Worm (Caenorhabditis elegans): ENCODE measurements around the gene K10G6.5.

Gene K10G6.5

DNA sequence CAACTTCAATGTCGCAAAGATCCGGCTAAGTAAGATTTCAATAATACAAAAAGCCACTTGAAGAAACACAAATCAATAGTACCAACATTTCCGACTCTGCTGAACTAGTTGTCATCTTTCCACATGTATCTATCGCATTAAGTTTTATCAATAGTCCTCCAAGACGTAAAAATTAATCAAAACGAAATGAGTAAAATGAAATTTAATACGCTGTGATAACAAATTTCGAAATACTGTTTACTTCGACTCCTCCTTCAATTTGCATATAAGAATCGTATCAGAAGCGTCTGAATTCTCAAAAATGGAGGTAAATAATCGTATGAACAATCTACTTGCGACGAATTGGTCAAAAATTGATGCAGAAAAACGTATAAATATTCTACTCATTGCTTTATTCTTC is 3.7 kb downstream of the K10G6.5 start:
- TF ChIP-seq ceh-13 (GFP tag; optimal IDR thresholded peaks at IDR 0.05) (no peak), F13C5.2 (tag; optimal IDR thresholded peaks at IDR 0.05) (no peak), pes-1 (GFP tag; IDR thresholded peaks at IDR 0.05) (no peak), tbx-37 (GFP tag; conservative IDR thresholded peaks at IDR 0.05) (no peak), hmg-4 (GFP tag; optimal IDR thresholded peaks at IDR 0.05) (no peak), hmbx-1 (tag; optimal IDR thresholded peaks at IDR 0.05) (no peak), tra-4 (tag; optimal IDR thresholded peaks at IDR 0.05) (no peak), ama-1 (optimal IDR thresholded peaks at IDR 0.05) (no peak), flt-1 (GFP tag; IDR thresholded peaks at IDR 0.05) (no peak), hnd-1 (tag; optimal IDR thresholded peaks at IDR 0.05) (no peak)

ce11 chrII:3992029-3992428 is 5.0 kb downstream of the K10G6.5 start:
- no peak for TF ChIP-seq ceh-36 (tag; optimal IDR thresholded peaks at IDR 0.05)
- TF ChIP-seq scrt-1 (GFP tag; IDR thresholded peaks at IDR 0.05) = no peak
- no peak for TF ChIP-seq F13C5.2 (tag; optimal IDR thresholded peaks at IDR 0.05)
- TF ChIP-seq tbx-37 (GFP tag; conservative IDR thresholded peaks at IDR 0.05) = no peak
- no peak for TF ChIP-seq hnd-1 (tag; optimal IDR thresholded peaks at IDR 0.05)
- no peak for TF ChIP-seq ceh-13 (GFP tag; optimal IDR thresholded peaks at IDR 0.05)

ce11 chrII:3992660-3993245 is 5.7 kb downstream of the K10G6.5 start, which contains the start of gene Y14H12A.1:
Gene Y14H12A.1, plus strand, starts transcription at chrII:3993195.
- no peak for TF ChIP-seq sea-1 (GFP tag; conservative IDR thresholded peaks at IDR 0.05)
- no peak for TF ChIP-seq B0310.2 (tag; optimal IDR thresholded peaks at IDR 0.05)
- TF ChIP-seq scrt-1 (GFP tag; IDR thresholded peaks at IDR 0.05) = no peak
- no peak for TF ChIP-seq ceh-13 (GFP tag; optimal IDR thresholded peaks at IDR 0.05)
- no peak for TF ChIP-seq aly-1 (tag; optimal IDR thresholded peaks at IDR 0.05)
- no peak for TF ChIP-seq tbx-37 (GFP tag; conservative IDR thresholded peaks at IDR 0.05)
- no peak for TF ChIP-seq ceh-36 (tag; optimal IDR thresholded peaks at IDR 0.05)
- no peak for TF ChIP-seq tbx-11 (GFP tag; IDR thresholded peaks at IDR 0.05)
- no peak for TF ChIP-seq hmbx-1 (tag; optimal IDR thresholded peaks at IDR 0.05)
- TF ChIP-seq ets-7 (tag; optimal IDR thresholded peaks at IDR 0.05) = no peak
- no peak for TF ChIP-seq F13C5.2 (tag; optimal IDR thresholded peaks at IDR 0.05)
- TF ChIP-seq flt-1 (GFP tag; IDR thresholded peaks at IDR 0.05) = no peak
- no peak for TF ChIP-seq hmg-4 (GFP tag; optimal IDR thresholded peaks at IDR 0.05)
- no peak for TF ChIP-seq pes-1 (GFP tag; IDR thresholded peaks at IDR 0.05)
- no peak for TF ChIP-seq ama-1 (optimal IDR thresholded peaks at IDR 0.05)
- TF ChIP-seq hnd-1 (tag; optimal IDR thresholded peaks at IDR 0.05) = no peak
- TF ChIP-seq tra-4 (tag; optimal IDR thresholded peaks at IDR 0.05) = no peak

ce11 chrII:3996005-3996404 is 9.0 kb downstream of the K10G6.5 start, which contains the start of gene clc-22:
Gene clc-22, minus strand, starts transcription at chrII:3996075.
- TF ChIP-seq ets-7 (tag; optimal IDR thresholded peaks at IDR 0.05) (no peak), hnd-1 (tag; optimal IDR thresholded peaks at IDR 0.05) (no peak)

ce11 chrII:3999537-3999936 is 12.5 kb downstream of the K10G6.5 start:
- no peak for TF ChIP-seq ceh-36 (tag; optimal IDR thresholded peaks at IDR 0.05)
- peak; percentile 63; the same call in 1 of the 2 replicates for TF ChIP-seq scrt-1 (GFP tag; IDR thresholded peaks at IDR 0.05)
- TF ChIP-seq hmg-4 (GFP tag; optimal IDR thresholded peaks at IDR 0.05) = peak; percentile 54
- TF ChIP-seq F13C5.2 (tag; optimal IDR thresholded peaks at IDR 0.05) = peak; percentile 25
- TF ChIP-seq tbx-11 (GFP tag; IDR thresholded peaks at IDR 0.05) = no peak

DNA sequence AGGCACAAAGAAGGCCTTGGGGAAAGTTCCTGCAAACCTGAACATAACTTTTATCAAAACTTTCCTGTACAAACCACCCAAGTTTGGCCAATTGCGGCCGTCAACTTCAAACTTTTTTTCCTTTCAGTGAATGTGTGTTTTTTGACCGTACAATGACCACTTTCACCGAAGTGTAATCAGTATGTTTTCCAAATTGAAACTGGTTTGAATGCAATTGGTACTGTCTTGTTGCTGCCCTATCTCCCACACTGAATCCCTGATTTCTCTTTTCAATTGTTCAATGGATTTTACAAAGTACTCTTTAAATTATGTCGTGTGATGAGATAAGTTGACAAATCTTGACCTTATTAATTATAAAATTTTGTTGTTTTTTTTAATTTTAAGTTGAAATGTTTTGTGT is 13.4 kb downstream of the K10G6.5 start:
- no peak for TF ChIP-seq ceh-13 (GFP tag; optimal IDR thresholded peaks at IDR 0.05)
- no peak for TF ChIP-seq hmbx-1 (tag; optimal IDR thresholded peaks at IDR 0.05)
- no peak for TF ChIP-seq tbx-11 (GFP tag; IDR thresholded peaks at IDR 0.05)
- no peak for TF ChIP-seq tbx-37 (GFP tag; conservative IDR thresholded peaks at IDR 0.05)
- no peak for TF ChIP-seq F13C5.2 (tag; optimal IDR thresholded peaks at IDR 0.05)
- no peak for TF ChIP-seq flt-1 (GFP tag; IDR thresholded peaks at IDR 0.05)
- no peak for TF ChIP-seq B0310.2 (tag; optimal IDR thresholded peaks at IDR 0.05)
- no peak for TF ChIP-seq hnd-1 (tag; optimal IDR thresholded peaks at IDR 0.05)
- no peak for TF ChIP-seq aly-1 (tag; optimal IDR thresholded peaks at IDR 0.05)
- no peak for TF ChIP-seq pes-1 (GFP tag; IDR thresholded peaks at IDR 0.05)
- no peak for TF ChIP-seq ets-7 (tag; optimal IDR thresholded peaks at IDR 0.05)
- TF ChIP-seq ceh-36 (tag; optimal IDR thresholded peaks at IDR 0.05) = no peak
- TF ChIP-seq tra-4 (tag; optimal IDR thresholded peaks at IDR 0.05) = no peak
- no peak for TF ChIP-seq hmg-4 (GFP tag; optimal IDR thresholded peaks at IDR 0.05)
- no peak for TF ChIP-seq scrt-1 (GFP tag; IDR thresholded peaks at IDR 0.05)
- no peak for TF ChIP-seq ama-1 (optimal IDR thresholded peaks at IDR 0.05)
- no peak for TF ChIP-seq sea-1 (GFP tag; conservative IDR thresholded peaks at IDR 0.05)

- TF ChIP-seq F13C5.2 (tag; optimal IDR thresholded peaks at IDR 0.05) (no peak), scrt-1 (GFP tag; IDR thresholded peaks at IDR 0.05) (no peak), aly-1 (tag; optimal IDR thresholded peaks at IDR 0.05) (no peak), ama-1 (optimal IDR thresholded peaks at IDR 0.05) (no peak), ceh-13 (GFP tag; optimal IDR thresholded peaks at IDR 0.05) (no peak), B0310.2 (tag; optimal IDR thresholded peaks at IDR 0.05) (no peak), hmbx-1 (tag; optimal IDR thresholded peaks at IDR 0.05) (no peak), tbx-37 (GFP tag; conservative IDR thresholded peaks at IDR 0.05) (no peak), ceh-36 (tag; optimal IDR thresholded peaks at IDR 0.05) (no peak), flt-1 (GFP tag; IDR thresholded peaks at IDR 0.05) (no peak), pes-1 (GFP tag; IDR thresholded peaks at IDR 0.05) (no peak)
Measured at ce11 chrII:4002134-4002533, 15.1 kb downstream of the K10G6.5 start.

DNA sequence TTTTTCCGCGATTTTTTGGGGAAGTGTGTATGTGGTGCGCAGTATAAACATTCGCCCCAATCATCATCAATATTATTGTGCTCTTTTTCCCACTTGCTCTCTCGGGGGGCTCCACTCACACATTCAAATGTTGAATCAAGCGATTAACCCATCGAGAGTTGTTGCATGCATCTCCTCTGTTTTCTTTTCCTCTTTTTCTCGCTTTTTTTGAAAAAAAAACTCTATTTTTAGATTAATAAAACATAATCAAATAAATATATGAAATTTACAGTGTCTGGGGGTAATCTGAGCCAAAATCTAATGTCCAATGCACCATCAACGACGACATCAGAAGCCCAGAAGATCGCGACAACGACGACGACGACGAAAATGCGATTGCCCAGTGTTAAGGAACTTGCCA is 17.6 kb downstream of the K10G6.5 start, which contains the start of gene ephx-1:
TSS of gene ephx-1 (plus strand) at position 301 of the 400 bp plus-strand sequence.
- TF ChIP-seq pes-1 (GFP tag; IDR thresholded peaks at IDR 0.05) (no peak), ama-1 (optimal IDR thresholded peaks at IDR 0.05) (no peak), ets-7 (tag; optimal IDR thresholded peaks at IDR 0.05) (no peak), sea-1 (GFP tag; conservative IDR thresholded peaks at IDR 0.05) (no peak), tbx-37 (GFP tag; conservative IDR thresholded peaks at IDR 0.05) (no peak), B0310.2 (tag; optimal IDR thresholded peaks at IDR 0.05) (no peak), scrt-1 (GFP tag; IDR thresholded peaks at IDR 0.05) (no peak), flt-1 (GFP tag; IDR thresholded peaks at IDR 0.05) (no peak), aly-1 (tag; optimal IDR thresholded peaks at IDR 0.05) (no peak), ceh-36 (tag; optimal IDR thresholded peaks at IDR 0.05) (no peak), hmbx-1 (tag; optimal IDR thresholded peaks at IDR 0.05) (no peak), hnd-1 (tag; optimal IDR thresholded peaks at IDR 0.05) (no peak), tra-4 (tag; optimal IDR thresholded peaks at IDR 0.05) (no peak), tbx-11 (GFP tag; IDR thresholded peaks at IDR 0.05) (no peak), ceh-13 (GFP tag; optimal IDR thresholded peaks at IDR 0.05) (no peak), F13C5.2 (tag; optimal IDR thresholded peaks at IDR 0.05) (no peak), hmg-4 (GFP tag; optimal IDR thresholded peaks at IDR 0.05) (no peak)

All from whole organism, early embryonic.